Worm (Caenorhabditis elegans) whole organism, L3 larva: ENCODE results near the gene msp-40.
A peak's percentile ranks its signal among the peaks of the same experiment; 100 is the strongest.

ENCODE experiments used
- R02D3.7 ChIP-seq: fragments of 150-350 bp; optimal IDR thresholded peaks from 2 replicates; lab custom pipeline; 2014; ENCODE audit warnings: missing biosample characterization, missing genetic modification characterization
- ZK546.5 ChIP-seq: sonication (generic microtip); optimal IDR thresholded peaks from 2 replicates; lab custom pipeline; 2017; ENCODE audit warnings: missing biosample characterization, missing genetic modification characterization
- aly-2 ChIP-seq: fragments of 150-350 bp; optimal IDR thresholded peaks from 2 replicates; lab custom pipeline; 2014; ENCODE audit warnings: missing biosample characterization, missing genetic modification characterization
- ama-1 ChIP-seq: fragments of 150-350 bp; optimal IDR thresholded peaks from 2 replicates; lab custom pipeline; 2018
- ceh-16 ChIP-seq: sonication (generic microtip); optimal IDR thresholded peaks from 2 replicates; lab custom pipeline; 2017; ENCODE audit warnings: missing biosample characterization, missing genetic modification characterization
- ceh-28 ChIP-seq: fragments of 150-350 bp; optimal IDR thresholded peaks from 2 replicates; lab custom pipeline; 2014; ENCODE audit warnings: missing biosample characterization, missing genetic modification reagents, missing genetic modification characterization
- ceh-82 ChIP-seq: fragments of 150-350 bp; optimal IDR thresholded peaks from 2 replicates; lab custom pipeline; 2014; ENCODE audit warnings: missing biosample characterization, missing genetic modification characterization
- ceh-9 ChIP-seq: sonication (generic microtip); optimal IDR thresholded peaks from 2 replicates; lab custom pipeline; 2018; ENCODE audit warnings: missing biosample characterization, missing genetic modification characterization
- daf-12 ChIP-seq: fragments of 150-350 bp; optimal IDR thresholded peaks from 2 replicates; lab custom pipeline; 2014; ENCODE audit warnings: missing biosample characterization, missing genetic modification reagents, missing genetic modification characterization
- egl-5 ChIP-seq: fragments of 150-350 bp; optimal IDR thresholded peaks from 2 replicates; lab custom pipeline; 2017; ENCODE audit warnings: missing biosample characterization, missing genetic modification reagents, missing genetic modification characterization, inconsistent platforms
- elt-1 ChIP-seq: fragments of 150-350 bp; optimal IDR thresholded peaks from 2 replicates; lab custom pipeline; 2014; ENCODE audit warnings: missing biosample characterization, missing genetic modification characterization
- elt-2 ChIP-seq: sonication (generic microtip); optimal IDR thresholded peaks from 2 replicates; lab custom pipeline; 2016; ENCODE audit warnings: missing genetic modification reagents, mild to moderate bottlenecking, missing genetic modification characterization, missing compliant biosample characterization
- elt-3 ChIP-seq, 3 experiments: fragments of 150-350 bp in 1 of 3; sonication (generic microtip) in 2 of 3; optimal IDR thresholded peaks; 2 replicates in 2 of 3; 4 replicates in 1 of 3; lab custom pipeline; 2014 to 2017; ENCODE audit warnings: missing biosample characterization in 3 of 3, missing genetic modification characterization in 3 of 3
- eor-1 ChIP-seq, 2 experiments: fragments of 150-350 bp; optimal IDR thresholded peaks; 2 replicates each; lab custom pipeline; 2014 to 2018; ENCODE audit warnings: missing biosample characterization in 2 of 2, missing genetic modification characterization in 2 of 2
- fkh-2 ChIP-seq: fragments of 150-350 bp; optimal IDR thresholded peaks from 2 replicates; lab custom pipeline; 2014; ENCODE audit warnings: missing biosample characterization, missing genetic modification reagents, missing genetic modification characterization
- fos-1 ChIP-seq: fragments of 150-350 bp; optimal IDR thresholded peaks from 2 replicates; lab custom pipeline; 2014; ENCODE audit warnings: missing biosample characterization, missing genetic modification characterization
- hmg-11 ChIP-seq: sonication (generic microtip); optimal IDR thresholded peaks from 2 replicates; lab custom pipeline; 2016; ENCODE audit warnings: missing genetic modification characterization, missing compliant biosample characterization
- jun-1 ChIP-seq: fragments of 150-350 bp; optimal IDR thresholded peaks from 2 replicates; lab custom pipeline; 2014; ENCODE audit warnings: missing biosample characterization, missing genetic modification reagents, missing genetic modification characterization
- lin-15B ChIP-seq: fragments of 150-350 bp; optimal IDR thresholded peaks from 2 replicates; lab custom pipeline; 2014; ENCODE audit warnings: missing biosample characterization, missing genetic modification characterization
- lsy-12 ChIP-seq: sonication (generic microtip); optimal IDR thresholded peaks from 2 replicates; lab custom pipeline; 2016; ENCODE audit warnings: mild to moderate bottlenecking, missing genetic modification characterization, missing compliant biosample characterization
- mdl-1 ChIP-seq: fragments of 150-350 bp; optimal IDR thresholded peaks from 2 replicates; lab custom pipeline; 2014; ENCODE audit warnings: missing biosample characterization, missing genetic modification characterization
- mml-1 ChIP-seq: fragments of 150-350 bp; sonication (generic microtip); optimal IDR thresholded peaks from 3 replicates; lab custom pipeline; 2014; ENCODE audit warnings: missing biosample characterization, missing genetic modification characterization
- nfya-1 ChIP-seq: sonication (generic microtip); optimal IDR thresholded peaks from 2 replicates; lab custom pipeline; 2017; ENCODE audit warnings: missing genetic modification characterization, mild to moderate bottlenecking, missing compliant biosample characterization, antibody characterized with exemption, moderate library complexity; ENCODE audit not compliant: insufficient read depth
- nhr-11 ChIP-seq: fragments of 150-350 bp; optimal IDR thresholded peaks from 2 replicates; lab custom pipeline; 2014; ENCODE audit warnings: missing biosample characterization, missing genetic modification characterization
- nhr-23 ChIP-seq: fragments of 150-350 bp; optimal IDR thresholded peaks from 2 replicates; lab custom pipeline; 2014; ENCODE audit warnings: missing biosample characterization, missing genetic modification reagents, missing genetic modification characterization
- nhr-25 ChIP-seq: sonication (generic microtip); optimal IDR thresholded peaks from 2 replicates; lab custom pipeline; 2017; ENCODE audit warnings: missing biosample characterization, missing genetic modification characterization
- nhr-28 ChIP-seq: fragments of 150-350 bp; optimal IDR thresholded peaks from 2 replicates; lab custom pipeline; 2014; ENCODE audit warnings: missing biosample characterization, missing genetic modification characterization
- nhr-43 ChIP-seq: sonication (generic microtip); optimal IDR thresholded peaks from 2 replicates; lab custom pipeline; 2016; ENCODE audit warnings: mild to moderate bottlenecking, missing genetic modification characterization, missing compliant biosample characterization; ENCODE audit not compliant: poor library complexity, severe bottlenecking
- nhr-67 ChIP-seq: fragments of 150-350 bp; optimal IDR thresholded peaks from 2 replicates; lab custom pipeline; 2014; ENCODE audit warnings: missing biosample characterization, missing genetic modification characterization
- nhr-76 ChIP-seq: fragments of 150-350 bp; sonication (generic microtip); optimal IDR thresholded peaks from 5 replicates; lab custom pipeline; 2014; ENCODE audit warnings: missing biosample characterization, missing genetic modification characterization
- pqm-1 ChIP-seq: fragments of 150-350 bp; optimal IDR thresholded peaks from 2 replicates; lab custom pipeline; 2017; ENCODE audit warnings: missing biosample characterization, missing genetic modification characterization, inconsistent platforms
- sea-2 ChIP-seq: fragments of 150-350 bp; sonication (generic microtip); optimal IDR thresholded peaks from 4 replicates; lab custom pipeline; 2014; ENCODE audit warnings: missing biosample characterization, missing genetic modification reagents, missing genetic modification characterization
- skn-1 ChIP-seq: fragments of 150-350 bp; optimal IDR thresholded peaks from 2 replicates; lab custom pipeline; 2014; ENCODE audit warnings: missing biosample characterization, missing genetic modification characterization
- snpc-4 ChIP-seq: fragments of 150-350 bp; optimal IDR thresholded peaks from 2 replicates; lab custom pipeline; 2014; ENCODE audit warnings: missing biosample characterization, missing genetic modification characterization
- tbx-2 ChIP-seq: sonication (generic microtip); optimal IDR thresholded peaks from 2 replicates; lab custom pipeline; 2016; ENCODE audit warnings: mild to moderate bottlenecking, missing genetic modification characterization, missing compliant biosample characterization
- unc-39 ChIP-seq: sonication (generic microtip); optimal IDR thresholded peaks from 4 replicates; lab custom pipeline; 2017; ENCODE audit warnings: missing biosample characterization, missing genetic modification characterization
- unc-62 ChIP-seq: fragments of 150-350 bp; sonication (generic microtip); optimal IDR thresholded peaks from 4 replicates; lab custom pipeline; 2014; ENCODE audit warnings: missing biosample characterization, missing genetic modification reagents, missing genetic modification characterization
- zag-1 ChIP-seq: fragments of 150-350 bp; optimal IDR thresholded peaks from 2 replicates; lab custom pipeline; 2014; ENCODE audit warnings: missing biosample characterization, missing genetic modification characterization
- ztf-11 ChIP-seq: fragments of 150-350 bp; optimal IDR thresholded peaks from 2 replicates; lab custom pipeline; 2014; ENCODE audit warnings: missing biosample characterization, missing genetic modification characterization

The msp-40 gene

DNA sequence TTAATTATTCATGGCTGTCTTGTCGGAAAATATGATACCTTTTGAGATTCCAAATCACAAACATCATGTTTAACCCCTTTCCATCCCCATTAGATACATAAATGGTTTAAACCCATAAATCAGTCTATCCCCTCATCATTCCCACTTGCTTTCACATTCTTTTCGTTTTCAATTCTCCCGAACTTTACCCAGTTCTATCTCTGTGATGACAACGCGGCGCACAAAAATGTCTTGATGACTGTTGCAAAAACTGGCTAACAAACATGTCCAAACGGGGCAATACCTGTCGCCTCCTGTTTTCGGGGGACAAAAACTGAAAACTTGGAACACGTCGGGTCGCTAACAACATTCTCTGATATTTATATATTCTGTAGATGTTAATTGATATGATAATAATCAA, 40.8 kb downstream of the msp-40 start (continued):
- no peak for TF ChIP-seq snpc-4 (tag; lab: Kevin White, UChicago)
- TF ChIP-seq lin-15B (tag; lab: Kevin White, UChicago): no peak
- no peak for TF ChIP-seq ceh-16
- TF ChIP-seq nfya-1 (tag; lab: Kevin White, UChicago): peak; percentile 25
- peak in 1 of 3 experiments; percentile 73 for TF ChIP-seq elt-3 (tag; optimal IDR thresholded peaks at IDR 0.05; lab: Kevin White, UChicago)
- TF ChIP-seq ztf-11: no peak

DNA sequence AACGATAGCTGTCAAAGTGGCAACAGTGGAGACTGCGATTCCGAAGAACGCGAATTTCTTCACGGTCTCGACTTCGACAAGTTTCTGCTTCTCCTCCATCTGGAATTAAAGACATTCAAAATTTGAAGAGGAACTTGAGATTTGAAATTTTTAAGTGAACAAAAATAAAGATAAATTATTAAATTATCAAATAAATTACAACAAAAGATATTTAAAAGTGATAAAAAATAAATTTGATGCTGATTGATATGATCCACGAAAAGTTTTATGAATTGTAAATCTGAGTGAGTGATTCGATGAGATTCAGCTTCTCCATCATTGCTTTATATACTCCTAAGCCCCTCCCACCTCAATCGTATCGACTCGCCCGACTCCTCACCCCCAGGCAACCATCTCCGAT, 42.3 kb downstream of the msp-40 start, which contains the start of gene col-17:
Gene col-17 (minus strand): TSS at position 101 of the 400 bp plus-strand sequence.
- TF ChIP-seq jun-1 (no peak), nhr-67 (tag; lab: Kevin White, UChicago) (no peak), mdl-1 (tag; lab: Kevin White, UChicago) (no peak), zag-1 (no peak), fos-1 (tag; lab: Kevin White, UChicago) (no peak), nhr-11 (tag; lab: Kevin White, UChicago) (no peak), daf-12 (tag; lab: Kevin White, UChicago) (no peak), unc-39 (no peak), egl-5 (no peak), skn-1 (tag; lab: Kevin White, UChicago) (no peak), ama-1 (lab: Kevin White, UChicago) (no peak), fkh-2 (no peak)

DNA sequence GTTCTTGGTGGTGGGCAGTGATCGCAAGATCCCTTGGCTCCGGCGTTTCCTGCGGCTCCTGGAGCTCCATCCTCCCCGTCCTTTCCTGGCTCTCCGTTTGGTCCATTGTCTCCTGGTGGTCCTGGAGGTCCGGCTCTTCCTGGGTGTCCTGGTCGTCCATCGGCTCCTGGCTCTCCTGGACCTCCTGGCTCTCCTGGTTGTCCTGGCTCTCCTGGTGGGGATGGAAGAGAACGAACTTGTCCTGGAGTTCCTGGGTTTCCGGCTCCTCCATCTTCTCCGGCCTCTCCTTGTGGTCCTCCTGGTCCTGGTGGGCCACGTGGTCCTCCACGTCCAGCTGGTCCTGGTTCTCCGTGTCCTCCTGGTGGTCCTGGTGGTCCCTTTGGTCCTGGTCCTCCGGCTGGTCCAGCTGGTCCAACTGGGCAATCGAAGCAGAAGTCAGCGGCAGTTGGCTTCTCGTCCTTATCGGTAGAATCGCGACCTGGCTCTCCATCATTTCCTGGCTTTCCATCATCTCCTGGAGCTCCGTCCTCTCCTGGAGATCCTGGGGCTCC, 44.7 kb downstream of the msp-40 start:
- no peak for TF ChIP-seq unc-62 (GFP tag; lab: Kevin White, UChicago)
- TF ChIP-seq fkh-2: no peak
- TF ChIP-seq lsy-12 (tag; lab: Kevin White, UChicago): no peak
- TF ChIP-seq nhr-28: no peak
- no peak for TF ChIP-seq nhr-43 (tag; lab: Kevin White, UChicago)
- TF ChIP-seq nhr-76 (tag; lab: Kevin White, UChicago): no peak
- TF ChIP-seq nhr-23 (tag; lab: Kevin White, UChicago): no peak
- no peak for TF ChIP-seq fos-1 (tag; lab: Kevin White, UChicago)

DNA sequence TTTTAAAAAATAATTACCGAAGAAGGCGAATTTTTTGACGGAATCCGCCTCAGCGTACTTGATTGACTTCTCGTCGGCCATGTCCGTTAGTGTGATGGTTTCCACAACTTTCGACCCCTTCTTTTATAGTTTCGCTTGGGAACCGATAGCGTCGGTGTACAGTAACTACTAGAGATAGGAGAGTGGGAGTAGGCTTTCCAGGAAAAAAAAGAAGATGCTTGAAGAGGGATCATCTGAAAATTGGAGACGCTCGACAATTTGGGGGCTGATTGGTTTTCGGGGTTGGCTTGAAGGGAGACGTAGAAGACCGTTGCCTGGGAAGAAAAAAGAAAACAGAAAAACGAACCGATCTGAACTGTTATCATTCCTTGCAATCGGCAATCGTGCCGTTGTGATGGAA, 45.5 kb downstream of the msp-40 start, which contains the start of gene col-20:
Gene col-20 (minus strand): TSS at position 101 of the 400 bp plus-strand sequence.
- TF ChIP-seq nhr-43 (tag; lab: Kevin White, UChicago) (no peak), hmg-11 (tag; lab: Kevin White, UChicago) (no peak), mml-1 (no peak), ceh-28 (tag; lab: Kevin White, UChicago) (no peak), nhr-25 (tag; lab: Kevin White, UChicago) (no peak), skn-1 (tag; lab: Kevin White, UChicago) (no peak), ceh-9 (no peak), nhr-28 (no peak), elt-2 (tag; lab: Kevin White, UChicago) (no peak), nhr-67 (tag; lab: Kevin White, UChicago) (no peak), ZK546.5 (tag; lab: Kevin White, UChicago) (no peak)

DNA sequence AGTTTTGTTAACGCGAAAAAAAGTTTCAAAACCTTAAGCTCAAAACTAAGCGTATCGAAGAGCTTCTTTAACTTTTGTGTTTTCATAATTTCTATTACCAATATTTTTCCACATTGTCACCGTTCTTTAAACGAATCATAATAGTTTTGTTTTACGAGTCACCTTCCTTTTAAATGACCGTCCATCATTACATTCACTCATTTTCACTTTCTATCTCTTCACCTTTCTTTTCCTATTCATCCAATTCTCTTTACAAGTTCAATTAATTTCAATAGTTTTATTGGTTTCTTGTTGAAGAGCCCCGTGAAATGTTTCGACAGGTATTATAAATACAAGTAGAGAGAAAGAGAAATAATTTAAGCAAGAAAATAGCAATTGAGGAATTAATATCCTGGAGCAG, 46.6 kb downstream of the msp-40 start:
- TF ChIP-seq nhr-43 (tag; lab: Kevin White, UChicago) (peak; percentile 35), aly-2 (tag; lab: Kevin White, UChicago) (no peak), unc-39 (no peak), mdl-1 (tag; lab: Kevin White, UChicago) (no peak), ceh-28 (tag; lab: Kevin White, UChicago) (no peak), nhr-28 (no peak)

DNA sequence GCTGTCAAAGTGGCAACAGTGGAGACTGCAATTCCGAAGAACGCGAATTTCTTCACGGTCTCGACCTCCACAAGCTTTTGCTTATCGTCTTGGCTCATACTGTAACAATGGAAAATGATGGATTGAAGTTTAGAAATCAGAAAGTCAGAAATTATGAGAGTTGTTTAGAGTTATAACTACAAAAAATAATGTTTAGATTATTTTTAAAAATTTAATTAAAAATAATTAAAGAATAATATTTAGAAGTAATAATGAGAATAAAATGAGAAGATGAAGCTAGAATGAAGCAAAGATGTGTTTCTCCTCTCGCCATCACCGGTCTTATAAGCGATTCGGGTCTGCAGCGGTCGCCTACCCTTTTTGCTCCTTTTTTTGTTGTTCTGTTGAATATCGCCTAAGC, 47.8 kb downstream of the msp-40 start, which contains the start of gene col-73:
Gene col-73 (minus strand): TSS at position 101 of the 400 bp plus-strand sequence.
- TF ChIP-seq nhr-43 (tag; lab: Kevin White, UChicago): no peak
- TF ChIP-seq ceh-28 (tag; lab: Kevin White, UChicago): no peak
- TF ChIP-seq ceh-82 (tag; lab: Kevin White, UChicago): no peak
- TF ChIP-seq eor-1 (tag; optimal IDR thresholded peaks at IDR 0.05; lab: Kevin White, UChicago): no peak
- TF ChIP-seq elt-1 (tag; lab: Kevin White, UChicago): no peak
- TF ChIP-seq ZK546.5 (tag; lab: Kevin White, UChicago): no peak
- TF ChIP-seq nhr-76 (tag; lab: Kevin White, UChicago): no peak
- no peak for TF ChIP-seq hmg-11 (tag; lab: Kevin White, UChicago)
- no peak for TF ChIP-seq nhr-11 (tag; lab: Kevin White, UChicago)
- no peak for TF ChIP-seq R02D3.7 (tag; lab: Kevin White, UChicago)
- no peak for TF ChIP-seq sea-2 (GFP tag; lab: Kevin White, UChicago)
- no peak for TF ChIP-seq pqm-1 (tag; lab: Kevin White, UChicago)
- no peak for TF ChIP-seq lsy-12 (tag; lab: Kevin White, UChicago)
- no peak for TF ChIP-seq ceh-9
- no peak for TF ChIP-seq nfya-1 (tag; lab: Kevin White, UChicago)
- no peak for TF ChIP-seq skn-1 (tag; lab: Kevin White, UChicago)
- TF ChIP-seq ztf-11: no peak
- TF ChIP-seq fkh-2: no peak
- no peak for TF ChIP-seq tbx-2 (tag; lab: Kevin White, UChicago)
- TF ChIP-seq ama-1 (lab: Kevin White, UChicago): no peak
